Fruit fly (Drosophila melanogaster) whole organism, embryonic: ENCODE data around the gene CG4658.
A peak's percentile ranks its signal among the peaks of the same experiment; 100 is the strongest.

Source experiments
- ATbp ChIP-seq: fragments of 200-800 bp; sonication (Bioruptor generic); optimal IDR thresholded peaks from 2 replicates; lab custom pipeline; 2017; ENCODE audit warnings: missing biosample characterization, mild to moderate bottlenecking, missing genetic modification characterization, missing genetic modification reagents
- Ada2b ChIP-seq: fragments of 200-800 bp; sonication (Bioruptor generic); IDR thresholded peaks from 2 replicates; pipeline ENCODE4 v1.3.6; 2022; ENCODE audit warnings: missing biosample characterization, missing genetic modification characterization
- Asciz ChIP-seq: fragments of 200-800 bp; sonication (Bioruptor generic); optimal IDR thresholded peaks from 2 replicates; lab custom pipeline; 2017; ENCODE audit warnings: missing biosample characterization, mild to moderate bottlenecking, missing genetic modification characterization, missing genetic modification reagents
- Atf-2 ChIP-seq: fragments of 200-800 bp; sonication (Bioruptor generic); optimal IDR thresholded peaks from 2 replicates; lab custom pipeline; 2016; ENCODE audit warnings: missing biosample characterization, missing genetic modification characterization
- CG10274 ChIP-seq: fragments of 200-800 bp; sonication (Bioruptor generic); optimal IDR thresholded peaks from 3 replicates; lab custom pipeline; 2017; ENCODE audit warnings: missing biosample characterization, mild to moderate bottlenecking, missing genetic modification characterization
- CG10565 ChIP-seq: fragments of 200-800 bp; sonication (Bioruptor generic); optimal IDR thresholded peaks from 3 replicates; lab custom pipeline; 2016; ENCODE audit warnings: missing biosample characterization, mild to moderate bottlenecking, missing genetic modification characterization
- CG11696 ChIP-seq: fragments of 200-800 bp; sonication (Bioruptor generic); IDR thresholded peaks from 2 replicates; pipeline ENCODE4 v1.3.6; 2022; ENCODE audit warnings: missing biosample characterization, missing genetic modification characterization
- CG12104 ChIP-seq: fragments of 200-800 bp; sonication (Bioruptor generic); optimal IDR thresholded peaks from 3 replicates; lab custom pipeline; 2016; ENCODE audit warnings: missing biosample characterization, missing genetic modification characterization
- CG12391 ChIP-seq: fragments of 200-800 bp; sonication (Bioruptor generic); optimal IDR thresholded peaks from 3 replicates; lab custom pipeline; 2018; ENCODE audit warnings: missing biosample characterization, mild to moderate bottlenecking, missing genetic modification characterization, moderate library complexity
- CG13287 ChIP-seq: fragments of 200-800 bp; sonication (Bioruptor generic); IDR thresholded peaks from 2 replicates; pipeline ENCODE4 v1.3.6; 2022; ENCODE audit warnings: missing biosample characterization, missing genetic modification characterization; ENCODE audit not compliant: partially characterized antibody
- CG13775 ChIP-seq: fragments of 200-800 bp; sonication (Bioruptor generic); optimal IDR thresholded peaks from 3 replicates; lab custom pipeline; 2017; ENCODE audit warnings: missing biosample characterization, mild to moderate bottlenecking, missing genetic modification characterization
- CG14050 ChIP-seq: fragments of 200-800 bp; sonication (Bioruptor generic); IDR thresholded peaks from 3 replicates; pipeline ENCODE4 v1.3.6; 2022; ENCODE audit warnings: missing biosample characterization, missing genetic modification characterization
- CG15073 ChIP-seq: fragments of 200-800 bp; sonication (Bioruptor generic); optimal IDR thresholded peaks from 2 replicates; lab custom pipeline; 2016; ENCODE audit warnings: missing biosample characterization, missing genetic modification characterization
- CG17829 ChIP-seq: fragments of 200-800 bp; optimal IDR thresholded peaks from 2 replicates; lab custom pipeline; 2019; ENCODE audit warnings: missing biosample characterization, mild to moderate bottlenecking, missing genetic modification characterization, moderate library complexity
- CG18476 ChIP-seq: fragments of 200-800 bp; sonication (Bioruptor generic); optimal IDR thresholded peaks from 2 replicates; lab custom pipeline; 2016; ENCODE audit warnings: missing biosample characterization, mild to moderate bottlenecking, missing genetic modification characterization
- CG18764 ChIP-seq: fragments of 200-800 bp; sonication (Bioruptor generic); optimal IDR thresholded peaks from 3 replicates; lab custom pipeline; 2016; ENCODE audit warnings: missing biosample characterization, missing genetic modification characterization
- CG2712 ChIP-seq: fragments of 200-800 bp; optimal IDR thresholded peaks from 3 replicates; lab custom pipeline; 2019; ENCODE audit warnings: missing biosample characterization, mild to moderate bottlenecking, missing genetic modification characterization, moderate library complexity
- CG31441 ChIP-seq: fragments of 200-800 bp; sonication (Bioruptor generic); IDR thresholded peaks from 2 replicates; pipeline ENCODE4 v1.3.6; 2022; ENCODE audit warnings: missing biosample characterization, missing genetic modification characterization
- CG3726 ChIP-seq: fragments of 200-800 bp; sonication (Bioruptor generic); IDR thresholded peaks from 3 replicates; pipeline ENCODE4, ENCODE4 v1.3.6; 2022; ENCODE audit warnings: missing biosample characterization, missing genetic modification characterization
- CG4360 ChIP-seq: fragments of 200-800 bp; sonication (Bioruptor generic); IDR thresholded peaks from 2 replicates; pipeline ENCODE4 v1.3.6; 2022; ENCODE audit warnings: missing biosample characterization, missing genetic modification characterization
- CG6683 ChIP-seq: fragments of 200-800 bp; sonication (Bioruptor generic); optimal IDR thresholded peaks from 2 replicates; lab custom pipeline; 2017; ENCODE audit warnings: missing biosample characterization, mild to moderate bottlenecking, missing genetic modification characterization, missing genetic modification reagents
- CG6854 ChIP-seq: fragments of 200-800 bp; sonication (Bioruptor generic); optimal IDR thresholded peaks from 3 replicates; lab custom pipeline; 2017; ENCODE audit warnings: missing biosample characterization, mild to moderate bottlenecking, missing genetic modification characterization
- CG7928 ChIP-seq: fragments of 200-800 bp; sonication (Bioruptor generic); optimal IDR thresholded peaks from 2 replicates; lab custom pipeline; 2017; ENCODE audit warnings: missing biosample characterization, mild to moderate bottlenecking, missing genetic modification characterization
- CG8359 ChIP-seq: fragments of 200-800 bp; sonication (Bioruptor generic); optimal IDR thresholded peaks from 2 replicates; lab custom pipeline; 2017; ENCODE audit warnings: missing biosample characterization, mild to moderate bottlenecking, missing genetic modification characterization, borderline replicate concordance
- Chrac-16 ChIP-seq: fragments of 200-800 bp; sonication (Bioruptor generic); optimal IDR thresholded peaks from 3 replicates; lab custom pipeline; 2016; ENCODE audit warnings: missing biosample characterization, missing genetic modification characterization
- D19A ChIP-seq: fragments of 200-800 bp; optimal IDR thresholded peaks from 3 replicates; lab custom pipeline; 2019; ENCODE audit warnings: missing biosample characterization, mild to moderate bottlenecking, missing genetic modification characterization, moderate library complexity
- Dip2 ChIP-seq: fragments of 200-800 bp; sonication (Bioruptor generic); IDR thresholded peaks from 2 replicates; pipeline ENCODE4 v1.3.6; 2022; ENCODE audit warnings: missing biosample characterization, missing genetic modification characterization
- Fer1 ChIP-seq: fragments of 200-800 bp; sonication (Bioruptor generic); optimal IDR thresholded peaks from 2 replicates; lab custom pipeline; 2017; ENCODE audit warnings: missing biosample characterization, mild to moderate bottlenecking, missing genetic modification characterization
- Gsc ChIP-seq: fragments of 200-800 bp; sonication (Bioruptor generic); IDR thresholded peaks from 2 replicates; pipeline ENCODE4 v1.3.6; 2022; ENCODE audit warnings: missing biosample characterization, missing genetic modification characterization
- HLH3B ChIP-seq: fragments of 200-800 bp; sonication (Bioruptor generic); IDR thresholded peaks from 2 replicates; pipeline ENCODE4 v1.3.6; 2022; ENCODE audit warnings: missing biosample characterization, missing genetic modification characterization
- NC2β ChIP-seq: fragments of 200-800 bp; sonication (Bioruptor generic); optimal IDR thresholded peaks from 2 replicates; lab custom pipeline; 2016; ENCODE audit warnings: missing biosample characterization, missing genetic modification characterization
- NFAT ChIP-seq: fragments of 200-800 bp; sonication (Bioruptor generic); IDR thresholded peaks from 2 replicates; pipeline ENCODE4 v1.3.6; 2022; ENCODE audit warnings: missing biosample characterization, missing genetic modification characterization
- Nf-YA ChIP-seq: fragments of 200-800 bp; sonication (Bioruptor generic); IDR thresholded peaks from 2 replicates; pipeline ENCODE4 v1.3.6; 2022; ENCODE audit warnings: missing biosample characterization, missing genetic modification characterization
- Nf-YC ChIP-seq: fragments of 200-800 bp; optimal IDR thresholded peaks from 3 replicates; lab custom pipeline; 2019; ENCODE audit warnings: missing biosample characterization, mild to moderate bottlenecking, missing genetic modification characterization, moderate library complexity
- Oli ChIP-seq: fragments of 200-800 bp; sonication (Bioruptor generic); optimal IDR thresholded peaks from 2 replicates; lab custom pipeline; 2018; ENCODE audit warnings: missing biosample characterization, mild to moderate bottlenecking, missing genetic modification characterization, moderate library complexity
- abd-A ChIP-seq: fragments of 200-800 bp; sonication (Bioruptor generic); optimal IDR thresholded peaks from 3 replicates; lab custom pipeline; 2019; ENCODE audit warnings: missing biosample characterization, mild to moderate bottlenecking, missing genetic modification characterization, moderate library complexity
- ara ChIP-seq: fragments of 200-800 bp; sonication (Bioruptor generic); IDR thresholded peaks from 2 replicates; pipeline ENCODE4 v1.3.6; 2022; ENCODE audit warnings: missing biosample characterization, missing genetic modification characterization
- bbx ChIP-seq: fragments of 200-800 bp; sonication (Bioruptor generic); IDR thresholded peaks from 2 replicates; pipeline ENCODE4 v1.3.6; 2022; ENCODE audit warnings: missing biosample characterization, missing genetic modification characterization; ENCODE audit not compliant: partially characterized antibody
- chif ChIP-seq, 2 experiments: fragments of 200-800 bp; sonication (Bioruptor generic); optimal IDR thresholded peaks; 3 replicates each; lab custom pipeline; 2016; ENCODE audit warnings: missing biosample characterization in 2 of 2, missing genetic modification characterization in 2 of 2
- dmrt11E ChIP-seq: fragments of 200-800 bp; sonication (Bioruptor generic); optimal IDR thresholded peaks from 3 replicates; lab custom pipeline; 2018; ENCODE audit warnings: missing biosample characterization, mild to moderate bottlenecking, missing genetic modification characterization, moderate library complexity
- gce ChIP-seq: fragments of 200-800 bp; sonication (Bioruptor generic); IDR thresholded peaks from 3 replicates; pipeline ENCODE4 v1.3.6; 2022; ENCODE audit warnings: missing biosample characterization, missing genetic modification characterization
- gfzf ChIP-seq: fragments of 200-800 bp; sonication (Bioruptor generic); optimal IDR thresholded peaks from 2 replicates; lab custom pipeline; 2016; ENCODE audit warnings: missing biosample characterization, mild to moderate bottlenecking, missing genetic modification characterization, moderate library complexity
- gro ChIP-seq: fragments of 200-800 bp; sonication (Bioruptor generic); optimal IDR thresholded peaks from 2 replicates; lab custom pipeline; 2016; ENCODE audit warnings: missing biosample characterization, missing genetic modification characterization
- hbn ChIP-seq: fragments of 200-800 bp; sonication (Bioruptor generic); IDR thresholded peaks from 2 replicates; pipeline ENCODE4 v1.3.6; 2022; ENCODE audit warnings: missing biosample characterization, missing genetic modification characterization; ENCODE audit not compliant: partially characterized antibody
- hth ChIP-seq: fragments of >200 bp; optimal IDR thresholded peaks from 2 replicates; lab custom pipeline; 2017; ENCODE audit warnings: inconsistent platforms
- ind ChIP-seq: fragments of 200-800 bp; sonication (Bioruptor generic); optimal IDR thresholded peaks from 3 replicates; lab custom pipeline; 2016; ENCODE audit warnings: missing biosample characterization, missing genetic modification characterization
- kah ChIP-seq: fragments of 200-800 bp; sonication (Bioruptor generic); optimal IDR thresholded peaks from 2 replicates; lab custom pipeline; 2018; ENCODE audit warnings: missing biosample characterization, mild to moderate bottlenecking, missing genetic modification characterization
- lbe ChIP-seq: fragments of 200-800 bp; sonication (Bioruptor generic); optimal IDR thresholded peaks from 2 replicates; lab custom pipeline; 2016; ENCODE audit warnings: missing biosample characterization, mild to moderate bottlenecking, missing genetic modification characterization
- phol ChIP-seq: fragments of 200-800 bp; sonication (Bioruptor generic); optimal IDR thresholded peaks from 3 replicates; lab custom pipeline; 2018; ENCODE audit warnings: missing biosample characterization, mild to moderate bottlenecking, missing genetic modification characterization, moderate library complexity
- pzg ChIP-seq: fragments of 200-800 bp; sonication (Bioruptor generic); optimal IDR thresholded peaks from 3 replicates; lab custom pipeline; 2018; ENCODE audit warnings: missing biosample characterization, mild to moderate bottlenecking, missing genetic modification characterization, moderate library complexity
- tgo ChIP-seq: fragments of 200-800 bp; sonication (Bioruptor generic); IDR thresholded peaks from 3 replicates; pipeline ENCODE4 v1.3.6; 2022; ENCODE audit warnings: missing biosample characterization, missing genetic modification characterization
- trh ChIP-seq: fragments of 200-800 bp; sonication (Bioruptor generic); optimal IDR thresholded peaks from 2 replicates; lab custom pipeline; 2016; ENCODE audit warnings: missing biosample characterization, missing genetic modification characterization

CG4658 gene

dm6 chr2L:9996553-9996952, 39.6 kb downstream of the CG4658 start (continued):
- TF ChIP-seq CG2712 (tag; lab: Kevin White, UChicago) (no peak), CG12391 (peak; percentile 48), hbn (GFP tag; lab: Robert Waterston, UW) (no peak), gfzf (GFP tag; lab: Kevin White, UChicago) (no peak), CG18476 (GFP tag; lab: Kevin White, UChicago) (no peak), Gsc (GFP tag; lab: Robert Waterston, UW) (no peak), CG10565 (GFP tag; lab: Kevin White, UChicago) (no peak), D19A (tag; lab: Kevin White, UChicago) (peak; percentile 27), Fer1 (GFP tag; lab: Kevin White, UChicago) (no peak), CG14050 (GFP tag; lab: Robert Waterston, UW) (no peak), Chrac-16 (GFP tag; lab: Kevin White, UChicago) (peak; percentile 28), ara (GFP tag; lab: Robert Waterston, UW) (no peak), CG6854 (GFP tag; lab: Kevin White, UChicago) (no peak), CG31441 (0 out of 2 replicates have a peak, but pooled peaks have one; percentile 36), NFAT (no peak), abd-A (tag; lab: Kevin White, UChicago) (no peak), dmrt11E (tag; lab: Kevin White, UChicago) (peak; percentile 51), Nf-YA (GFP tag; lab: Robert Waterston, UW) (no peak), Atf-2 (GFP tag; lab: Kevin White, UChicago) (peak; percentile 12), CG11696 (GFP tag; lab: Robert Waterston, UW) (no peak), CG3726 (GFP tag; lab: Robert Waterston, UW) (no peak), Oli (tag; lab: Kevin White, UChicago) (peak; percentile 24), phol (tag; lab: Kevin White, UChicago) (peak; percentile 43), CG6683 (no peak), Nf-YC (tag; lab: Kevin White, UChicago) (no peak), gce (GFP tag; lab: Robert Waterston, UW) (no peak), CG13775 (GFP tag; lab: Kevin White, UChicago) (peak; percentile 39), CG10274 (GFP tag; lab: Kevin White, UChicago) (no peak), hth (no peak), CG7928 (GFP tag; lab: Kevin White, UChicago) (no peak), CG17829 (tag; lab: Kevin White, UChicago) (peak; percentile 46), ind (peak; percentile 2), CG12104 (no peak), CG8359 (no peak), CG15073 (GFP tag; lab: Kevin White, UChicago) (no peak), CG13287 (GFP tag; lab: Robert Waterston, UW) (no peak), chif (GFP tag; optimal IDR thresholded peaks at IDR 0.05; lab: Kevin White, UChicago) (no peak), ATbp (GFP tag; lab: Kevin White, UChicago) (no peak), trh (GFP tag; lab: Kevin White, UChicago) (no peak), NC2β (GFP tag; lab: Kevin White, UChicago) (no peak), HLH3B (GFP tag; lab: Robert Waterston, UW) (no peak), Ada2b (GFP tag; lab: Robert Waterston, UW) (no peak), Dip2 (GFP tag; lab: Robert Waterston, UW) (no peak), kah (no peak), CG18764 (GFP tag; lab: Kevin White, UChicago) (no peak), bbx (GFP tag; lab: Robert Waterston, UW) (no peak), Asciz (no peak), tgo (GFP tag; lab: Robert Waterston, UW) (no peak), lbe (GFP tag; lab: Kevin White, UChicago) (no peak), gro (GFP tag; lab: Kevin White, UChicago) (no peak), CG4360 (no peak), pzg (GFP tag; lab: Kevin White, UChicago) (no peak)
